Fruit fly (Drosophila melanogaster) whole organism, embryonic: ENCODE data around the gene simj.

ENCODE experiments used
- B-H1 ChIP-seq: fragments of 200-800 bp; sonication (Bioruptor generic); IDR thresholded peaks from 3 replicates; pipeline ENCODE4 v1.3.6; 2022; ENCODE audit warnings: missing biosample characterization, missing genetic modification characterization
- CG10147 ChIP-seq: fragments of 200-800 bp; sonication (Bioruptor generic); optimal IDR thresholded peaks from 2 replicates; lab custom pipeline; 2019; ENCODE audit warnings: missing biosample characterization, mild to moderate bottlenecking, missing genetic modification characterization, moderate library complexity
- CG10321 ChIP-seq: fragments of 200-800 bp; sonication (Bioruptor generic); IDR thresholded peaks from 2 replicates; pipeline ENCODE4 v1.3.6; 2022; ENCODE audit warnings: missing biosample characterization, missing genetic modification characterization
- CG10959 ChIP-seq: fragments of 200-800 bp; sonication (Bioruptor generic); IDR thresholded peaks from 2 replicates; pipeline ENCODE4 v1.3.6; 2022; ENCODE audit warnings: missing biosample characterization, missing genetic modification characterization
- CG11398 ChIP-seq: fragments of 200-800 bp; sonication (Bioruptor generic); optimal IDR thresholded peaks from 2 replicates; lab custom pipeline; 2016; ENCODE audit warnings: missing biosample characterization, missing genetic modification characterization
- CG11560 ChIP-seq: fragments of 200-800 bp; sonication (Bioruptor generic); IDR thresholded peaks from 3 replicates; pipeline ENCODE4 v1.3.6; 2022; ENCODE audit warnings: missing biosample characterization, missing genetic modification characterization
- CG13123 ChIP-seq: fragments of 200-800 bp; sonication (Bioruptor generic); optimal IDR thresholded peaks from 2 replicates; lab custom pipeline; 2016; ENCODE audit warnings: missing biosample characterization, missing genetic modification characterization
- CG14667 ChIP-seq: fragments of 200-800 bp; sonication (Bioruptor generic); IDR thresholded peaks from 2 replicates; pipeline ENCODE4 v1.3.6; 2022; ENCODE audit warnings: missing biosample characterization, missing genetic modification characterization
- CG14710 ChIP-seq: fragments of 200-800 bp; sonication (Bioruptor generic); optimal IDR thresholded peaks from 3 replicates; lab custom pipeline; 2019; ENCODE audit warnings: missing biosample characterization, mild to moderate bottlenecking, missing genetic modification characterization, moderate library complexity
- CG1529 ChIP-seq: fragments of 200-800 bp; sonication (Bioruptor generic); optimal IDR thresholded peaks from 3 replicates; lab custom pipeline; 2018; ENCODE audit warnings: missing biosample characterization, missing genetic modification characterization
- CG16779 ChIP-seq: fragments of 200-800 bp; sonication (Bioruptor generic); IDR thresholded peaks from 2 replicates; pipeline ENCODE4 v1.3.6; 2022; ENCODE audit warnings: missing biosample characterization, missing genetic modification characterization
- CG16813 ChIP-seq: fragments of 200-800 bp; sonication (Bioruptor generic); IDR thresholded peaks from 3 replicates; pipeline ENCODE4 v1.3.6; 2022; ENCODE audit warnings: missing biosample characterization, missing genetic modification characterization; ENCODE audit not compliant: partially characterized antibody
- CG16815 ChIP-seq: fragments of 200-800 bp; sonication (Bioruptor generic); optimal IDR thresholded peaks from 3 replicates; lab custom pipeline; 2017; ENCODE audit warnings: missing biosample characterization, mild to moderate bottlenecking, missing genetic modification characterization
- CG16863 ChIP-seq: fragments of 200-800 bp; sonication (Bioruptor generic); optimal IDR thresholded peaks from 3 replicates; lab custom pipeline; 2016; ENCODE audit warnings: missing biosample characterization, missing genetic modification characterization
- CG17568 ChIP-seq: fragments of 200-800 bp; sonication (Bioruptor generic); optimal IDR thresholded peaks from 2 replicates; lab custom pipeline; 2018; ENCODE audit warnings: missing biosample characterization, mild to moderate bottlenecking, missing genetic modification characterization, moderate library complexity
- CG17612 ChIP-seq: fragments of 200-800 bp; sonication (Bioruptor generic); IDR thresholded peaks from 2 replicates; pipeline ENCODE4 v1.3.6; 2022; ENCODE audit warnings: missing biosample characterization, missing genetic modification characterization
- CG17912 ChIP-seq: fragments of 200-800 bp; sonication (Bioruptor generic); optimal IDR thresholded peaks from 2 replicates; lab custom pipeline; 2018; ENCODE audit warnings: missing biosample characterization, mild to moderate bottlenecking, missing genetic modification characterization
- CG2129 ChIP-seq: fragments of 200-800 bp; sonication (Bioruptor generic); IDR thresholded peaks from 2 replicates; pipeline ENCODE4 v1.3.6; 2022; ENCODE audit warnings: missing biosample characterization, missing genetic modification characterization; ENCODE audit not compliant: partially characterized antibody
- CG2678 ChIP-seq: fragments of 200-800 bp; sonication (Bioruptor generic); optimal IDR thresholded peaks from 3 replicates; lab custom pipeline; 2019; ENCODE audit warnings: missing biosample characterization, mild to moderate bottlenecking, missing genetic modification characterization, moderate library complexity
- CG3065 ChIP-seq: fragments of 200-800 bp; sonication (Bioruptor generic); optimal IDR thresholded peaks from 2 replicates; lab custom pipeline; 2016; ENCODE audit warnings: missing biosample characterization, missing genetic modification characterization
- CG31224 ChIP-seq: fragments of 200-800 bp; sonication (Bioruptor generic); IDR thresholded peaks from 2 replicates; pipeline ENCODE4 v1.3.6; 2022; ENCODE audit warnings: missing biosample characterization, missing genetic modification characterization
- CG31365 ChIP-seq: fragments of 200-800 bp; sonication (Bioruptor generic); optimal IDR thresholded peaks from 2 replicates; lab custom pipeline; 2018; ENCODE audit warnings: missing biosample characterization, mild to moderate bottlenecking, missing genetic modification characterization
- CG31388 ChIP-seq: fragments of 200-800 bp; sonication (Bioruptor generic); optimal IDR thresholded peaks from 2 replicates; lab custom pipeline; 2016; ENCODE audit warnings: missing biosample characterization, missing genetic modification characterization
- CG32767 ChIP-seq: fragments of 200-800 bp; sonication (Bioruptor generic); IDR thresholded peaks from 2 replicates; pipeline ENCODE4 v1.3.6; 2022; ENCODE audit warnings: missing biosample characterization, missing genetic modification characterization
- CG34376 ChIP-seq: fragments of 200-800 bp; sonication (Bioruptor generic); optimal IDR thresholded peaks from 2 replicates; lab custom pipeline; 2018; ENCODE audit warnings: missing biosample characterization, mild to moderate bottlenecking, missing genetic modification characterization
- CG3726 ChIP-seq: fragments of 200-800 bp; sonication (Bioruptor generic); IDR thresholded peaks from 3 replicates; pipeline ENCODE4, ENCODE4 v1.3.6; 2022; ENCODE audit warnings: missing biosample characterization, missing genetic modification characterization
- CG4617 ChIP-seq: fragments of 200-800 bp; sonication (Bioruptor generic); optimal IDR thresholded peaks from 3 replicates; lab custom pipeline; 2016; ENCODE audit warnings: missing biosample characterization, missing genetic modification characterization, borderline replicate concordance
- CG6254 ChIP-seq: fragments of 200-800 bp; sonication (Bioruptor generic); optimal IDR thresholded peaks from 3 replicates; lab custom pipeline; 2017; ENCODE audit warnings: mild to moderate bottlenecking, missing biosample characterization, missing genetic modification reagents, missing genetic modification characterization
- CG6683 ChIP-seq: fragments of 200-800 bp; sonication (Bioruptor generic); optimal IDR thresholded peaks from 2 replicates; lab custom pipeline; 2017; ENCODE audit warnings: missing biosample characterization, mild to moderate bottlenecking, missing genetic modification characterization, missing genetic modification reagents
- Dbx ChIP-seq: fragments of 200-800 bp; sonication (Bioruptor generic); IDR thresholded peaks from 3 replicates; pipeline ENCODE4 v1.3.6; 2022; ENCODE audit warnings: missing biosample characterization, missing genetic modification characterization
- NC2β ChIP-seq: fragments of 200-800 bp; sonication (Bioruptor generic); optimal IDR thresholded peaks from 2 replicates; lab custom pipeline; 2016; ENCODE audit warnings: missing biosample characterization, missing genetic modification characterization
- Ravus ChIP-seq: fragments of 200-800 bp; sonication (Bioruptor generic); IDR thresholded peaks from 2 replicates; pipeline ENCODE4 v1.3.6; 2022; ENCODE audit warnings: missing biosample characterization, missing genetic modification characterization
- Sin3A ChIP-seq: fragments of >200 bp; optimal IDR thresholded peaks from 2 replicates; lab custom pipeline; 2018
- Trl ChIP-seq, 3 experiments: fragments of >200 bp in 2 of 3; fragments of 200-800 bp in 1 of 3; sonication (Bioruptor generic) in 1 of 3; optimal IDR thresholded peaks; 2 replicates in 1 of 3; 3 replicates in 2 of 3; lab custom pipeline; 2016 to 2017; ENCODE audit warnings: missing biosample characterization in 1 of 3, missing genetic modification characterization in 1 of 3
- Vsx1 ChIP-seq: fragments of 200-800 bp; sonication (Bioruptor generic); optimal IDR thresholded peaks from 2 replicates; lab custom pipeline; 2017; ENCODE audit warnings: missing biosample characterization, mild to moderate bottlenecking, missing genetic modification characterization, missing genetic modification reagents
- aop ChIP-seq: fragments of 200-800 bp; sonication (Bioruptor generic); IDR thresholded peaks from 2 replicates; pipeline ENCODE4 v1.3.6; 2022; ENCODE audit warnings: missing biosample characterization, missing genetic modification characterization
- az2 ChIP-seq: fragments of 200-800 bp; sonication (Bioruptor generic); optimal IDR thresholded peaks from 3 replicates; lab custom pipeline; 2016; ENCODE audit warnings: missing biosample characterization, missing genetic modification characterization
- bsh ChIP-seq, 2 experiments: fragments of 200-800 bp; sonication (Bioruptor generic); optimal IDR thresholded peaks; 2 replicates each; lab custom pipeline; 2017 to 2018; ENCODE audit warnings: mild to moderate bottlenecking in 2 of 2, missing biosample characterization in 2 of 2, missing genetic modification characterization in 2 of 2, moderate library complexity in 1 of 2
- dmrt99B ChIP-seq: fragments of 200-800 bp; sonication (Bioruptor generic); optimal IDR thresholded peaks from 2 replicates; lab custom pipeline; 2018; ENCODE audit warnings: missing biosample characterization, mild to moderate bottlenecking, missing genetic modification characterization, moderate library complexity
- dysf ChIP-seq: fragments of 200-800 bp; sonication (Bioruptor generic); IDR thresholded peaks from 3 replicates; pipeline ENCODE4 v1.3.6; 2022; ENCODE audit warnings: missing biosample characterization, missing genetic modification characterization
- fru ChIP-seq: fragments of >200 bp; optimal IDR thresholded peaks from 2 replicates; lab custom pipeline; 2017
- ftz-f1 ChIP-seq: fragments of 200-800 bp; sonication (Bioruptor generic); optimal IDR thresholded peaks from 2 replicates; lab custom pipeline; 2016; ENCODE audit warnings: missing biosample characterization, missing genetic modification characterization
- gsb ChIP-seq: fragments of 200-800 bp; sonication (Bioruptor generic); IDR thresholded peaks from 2 replicates; pipeline ENCODE4 v1.3.6; 2022; ENCODE audit warnings: missing biosample characterization, missing genetic modification characterization
- h ChIP-seq: fragments of >200 bp; optimal IDR thresholded peaks from 2 replicates; lab custom pipeline; 2017
- luna ChIP-seq: fragments of 200-800 bp; sonication (Bioruptor generic); optimal IDR thresholded peaks from 2 replicates; lab custom pipeline; 2016; ENCODE audit warnings: missing biosample characterization, missing genetic modification characterization
- mam ChIP-seq: fragments of 200-800 bp; sonication (Bioruptor generic); optimal IDR thresholded peaks from 3 replicates; lab custom pipeline; 2016; ENCODE audit warnings: missing biosample characterization, missing genetic modification characterization
- onecut ChIP-seq: fragments of 200-800 bp; sonication (Bioruptor generic); IDR thresholded peaks from 2 replicates; pipeline ENCODE4 v1.3.6; 2022; ENCODE audit warnings: missing biosample characterization, missing genetic modification characterization
- peb ChIP-seq: fragments of 200-800 bp; sonication (Bioruptor generic); IDR thresholded peaks from 2 replicates; pipeline ENCODE4 v1.3.6; 2022; ENCODE audit warnings: missing biosample characterization, missing genetic modification characterization
- pnt ChIP-seq: fragments of 200-800 bp; sonication (Bioruptor generic); optimal IDR thresholded peaks from 3 replicates; lab custom pipeline; 2016; ENCODE audit warnings: missing biosample characterization, missing genetic modification characterization
- twi ChIP-seq: fragments of 200-800 bp; optimal IDR thresholded peaks from 2 replicates; lab custom pipeline; 2019; ENCODE audit warnings: missing biosample characterization, mild to moderate bottlenecking, missing genetic modification characterization, moderate library complexity

simj gene

DNA sequence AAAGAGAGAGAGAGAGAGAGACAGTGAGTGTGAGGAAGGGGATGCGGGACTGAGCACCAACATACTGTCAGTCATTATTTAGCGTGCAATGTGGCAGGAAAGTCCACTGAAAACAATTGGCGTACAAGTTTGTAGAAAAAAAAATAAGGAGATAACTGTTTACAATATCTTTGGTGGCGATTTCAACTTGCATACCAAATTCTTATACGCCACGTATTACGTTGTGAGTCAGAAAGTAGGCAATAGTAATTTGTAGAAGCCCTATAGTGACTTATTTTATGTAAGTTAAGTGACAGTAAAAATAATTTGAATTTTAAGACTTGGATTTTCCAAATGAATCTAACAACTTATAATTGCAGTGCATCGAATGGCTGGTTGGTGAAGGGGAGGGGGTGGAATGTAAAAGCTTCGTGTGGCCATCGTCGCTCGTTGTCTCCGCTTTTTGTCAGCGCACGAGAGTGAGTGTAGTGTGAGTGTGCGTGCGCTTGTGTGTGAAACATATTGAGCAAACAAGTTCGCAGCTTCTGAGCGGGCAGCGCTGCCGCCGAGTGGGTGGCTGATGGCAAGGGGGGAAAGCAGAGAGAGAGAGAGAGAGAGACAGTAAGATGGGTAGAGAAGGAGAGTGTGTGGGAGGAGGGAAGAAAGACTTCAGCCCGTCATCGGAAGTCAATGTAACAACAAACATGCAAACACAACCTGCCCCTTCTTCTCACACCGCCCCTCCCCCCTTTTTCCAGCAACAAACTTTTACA lies 75.3 kb downstream of the simj start (continued):
- TF ChIP-seq aop (GFP tag; lab: Robert Waterston, UW) (peak; percentile 92), CG2678 (tag; lab: Kevin White, UChicago) (peak; percentile 94), NC2β (GFP tag; lab: Kevin White, UChicago) (peak; percentile 83), CG11560 (tag; lab: Robert Waterston, UW) (peak; percentile 90), az2 (GFP tag; lab: Kevin White, UChicago) (peak; percentile 91), CG13123 (peak; percentile 69), Trl (optimal IDR thresholded peaks at IDR 0.05; lab: Kevin White, UChicago) (peak; percentile 86 to 89), Trl (GFP tag; optimal IDR thresholded peaks at IDR 0.05; lab: Kevin White, UChicago) (peak; percentile 91), Ravus (peak; percentile 60), CG14710 (tag; lab: Kevin White, UChicago) (peak; percentile 92), CG10321 (peak; percentile 4), CG17568 (GFP tag; lab: Kevin White, UChicago) (peak; percentile 71), Vsx1 (GFP tag; lab: Kevin White, UChicago) (peak; percentile 77), CG6254 (GFP tag; lab: Kevin White, UChicago) (peak; percentile 88), CG1529 (GFP tag; lab: Kevin White, UChicago) (peak; percentile 86), CG16813 (no peak), CG31388 (GFP tag; lab: Kevin White, UChicago) (peak; percentile 91), CG16815 (GFP tag; lab: Kevin White, UChicago) (peak; percentile 75), CG34376 (peak; percentile 76), ftz-f1 (GFP tag; lab: Kevin White, UChicago) (peak; percentile 23), CG31224 (GFP tag; lab: Robert Waterston, UW) (peak; percentile 77), h (lab: Kevin White, UChicago) (no peak), gsb (GFP tag; lab: Robert Waterston, UW) (peak; percentile 83), CG4617 (GFP tag; lab: Kevin White, UChicago) (peak; percentile 68), CG17612 (GFP tag; lab: Robert Waterston, UW) (peak; percentile 90), pnt (peak; percentile 88), Sin3A (no peak), dysf (peak; percentile 98), peb (GFP tag; lab: Robert Waterston, UW) (peak; percentile 81; the same call in 1 of the 2 replicates), Dbx (GFP tag; lab: Robert Waterston, UW) (peak; percentile 94; the same call in 2 of the 3 replicates), CG10959 (GFP tag; lab: Robert Waterston, UW) (peak; percentile 81), CG14667 (GFP tag; lab: Robert Waterston, UW) (peak; percentile 87), mam (GFP tag; lab: Kevin White, UChicago) (peak; percentile 92), fru (lab: Kevin White, UChicago) (no peak), twi (tag; lab: Kevin White, UChicago) (no peak), CG17912 (GFP tag; lab: Kevin White, UChicago) (no peak), CG16779 (GFP tag; lab: Robert Waterston, UW) (0 out of 2 replicates have a peak, but pooled peaks have one; percentile 43), CG3726 (GFP tag; lab: Robert Waterston, UW) (peak; percentile 93), luna (GFP tag; lab: Kevin White, UChicago) (peak; percentile 86), CG6683 (GFP tag; lab: Kevin White, UChicago) (peak; percentile 94), CG10147 (GFP tag; lab: Kevin White, UChicago) (peak; percentile 95), CG3065 (GFP tag; lab: Kevin White, UChicago) (peak; percentile 61), CG32767 (GFP tag; lab: Robert Waterston, UW) (peak; percentile 86; the same call in 1 of the 2 replicates), CG11398 (peak; percentile 92), B-H1 (GFP tag; lab: Robert Waterston, UW) (peak; percentile 90), CG2129 (GFP tag; lab: Robert Waterston, UW) (no peak), onecut (GFP tag; lab: Robert Waterston, UW) (peak; percentile 84), bsh (GFP tag; optimal IDR thresholded peaks at IDR 0.05; lab: Kevin White, UChicago) (peak; percentile 50 to 89), CG16863 (GFP tag; lab: Kevin White, UChicago) (peak; percentile 92), dmrt99B (tag; lab: Kevin White, UChicago) (peak; percentile 98), CG31365 (tag; lab: Kevin White, UChicago) (peak; percentile 61)
